Worm (Caenorhabditis elegans) whole organism, mixed stage, embryonic: ENCODE results near the gene elt-4.

Experiments used
- ces-1 ChIP-seq: fragments of 150-350 bp; optimal IDR thresholded peaks from 2 replicates; lab custom pipeline; 2014; ENCODE audit warnings: missing biosample characterization, missing genetic modification reagents, missing genetic modification characterization
- elt-1 ChIP-seq: sonication (generic microtip); optimal IDR thresholded peaks from 2 replicates; lab custom pipeline; 2017; ENCODE audit warnings: missing genetic modification characterization, mild to moderate bottlenecking, missing compliant biosample characterization, antibody characterized with exemption, moderate library complexity, borderline replicate concordance; ENCODE audit not compliant: insufficient read depth
- ham-2 ChIP-seq: fragments of 200-800 bp; sonication (Bioruptor generic); optimal IDR thresholded peaks from 2 replicates; lab custom pipeline; 2018; ENCODE audit warnings: mild to moderate bottlenecking, missing genetic modification characterization, missing compliant biosample characterization
- lin-13 ChIP-seq: fragments of 150-350 bp; optimal IDR thresholded peaks from 2 replicates; lab custom pipeline; 2014; ENCODE audit warnings: missing biosample characterization, missing genetic modification characterization
- lin-32 ChIP-seq: fragments of 200-800 bp; sonication (Bioruptor generic); optimal IDR thresholded peaks from 2 replicates; lab custom pipeline; 2018; ENCODE audit warnings: mild to moderate bottlenecking, missing genetic modification characterization, missing compliant biosample characterization
- lsy-2 ChIP-seq: fragments of 150-350 bp; optimal IDR thresholded peaks from 2 replicates; lab custom pipeline; 2014; ENCODE audit warnings: missing biosample characterization, missing genetic modification characterization
- mab-5 ChIP-seq: fragments of 150-350 bp; optimal IDR thresholded peaks from 2 replicates; lab custom pipeline; 2014; ENCODE audit warnings: missing biosample characterization, missing genetic modification characterization
- nhr-28 ChIP-seq: fragments of 150-350 bp; optimal IDR thresholded peaks from 2 replicates; lab custom pipeline; 2014; ENCODE audit warnings: missing biosample characterization, missing genetic modification characterization
- pha-4 ChIP-seq: fragments of 150-350 bp; optimal IDR thresholded peaks from 2 replicates; lab custom pipeline; 2018; ENCODE audit warnings: missing biosample characterization, missing genetic modification reagents, missing genetic modification characterization
- snpc-4 ChIP-seq: fragments of 150-350 bp; optimal IDR thresholded peaks from 2 replicates; lab custom pipeline; 2014; ENCODE audit warnings: missing biosample characterization, missing genetic modification characterization
- sptf-1 ChIP-seq: sonication (generic microtip); optimal IDR thresholded peaks from 2 replicates; lab custom pipeline; 2017; ENCODE audit warnings: mild to moderate bottlenecking, missing genetic modification characterization, moderate library complexity, missing compliant biosample characterization
- tbx-8 ChIP-seq: fragments of 200-800 bp; sonication (Bioruptor generic); optimal IDR thresholded peaks from 2 replicates; lab custom pipeline; 2018; ENCODE audit warnings: mild to moderate bottlenecking, missing genetic modification characterization, moderate library complexity, missing compliant biosample characterization
- unc-39 ChIP-seq: fragments of 150-350 bp; optimal IDR thresholded peaks from 2 replicates; lab custom pipeline; 2014; ENCODE audit warnings: missing biosample characterization, missing genetic modification characterization
- ztf-11 ChIP-seq: fragments of 150-350 bp; optimal IDR thresholded peaks from 2 replicates; lab custom pipeline; 2014; ENCODE audit warnings: missing biosample characterization, missing genetic modification characterization

- peak; percentile 56 for TF ChIP-seq elt-1 (tag; lab: Kevin White, UChicago)
- TF ChIP-seq ces-1 (GFP tag; lab: Kevin White, UChicago), result no peak
- TF ChIP-seq unc-39 (tag; lab: Kevin White, UChicago), result no peak
- TF ChIP-seq tbx-8 (GFP tag; lab: Kevin White, UChicago), result no peak
- TF ChIP-seq ztf-11 (tag; lab: Kevin White, UChicago), result no peak
- TF ChIP-seq lsy-2 (tag; lab: Kevin White, UChicago), result no peak
- no peak for TF ChIP-seq sptf-1 (tag; lab: Kevin White, UChicago)
- no peak for TF ChIP-seq lin-13 (tag; lab: Kevin White, UChicago)
- TF ChIP-seq nhr-28, result no peak
- no peak for TF ChIP-seq mab-5 (tag; lab: Kevin White, UChicago)
- TF ChIP-seq pha-4, result no peak
- TF ChIP-seq ham-2 (GFP tag; lab: Kevin White, UChicago), result no peak
- no peak for TF ChIP-seq snpc-4
- no peak for TF ChIP-seq lin-32 (GFP tag; lab: Kevin White, UChicago)
Measured at ce11 chrX:10430866-10431265, 44.5 kb upstream of the elt-4 start.
